Worm (Caenorhabditis elegans) whole organism, early embryonic: ENCODE data around the gene mob-2.

Experiments
- ama-1 ChIP-seq: fragments of 150-350 bp; optimal IDR thresholded peaks from 2 replicates; lab custom pipeline; 2014
- ets-7 ChIP-seq: sonication (generic microtip); optimal IDR thresholded peaks from 2 replicates; lab custom pipeline; 2016; ENCODE audit warnings: missing genotype, missing genetic modification characterization, missing compliant biosample characterization
- flt-1 ChIP-seq: fragments of 200-800 bp; sonication (Bioruptor generic); IDR thresholded peaks from 2 replicates; pipeline ENCODE4 v1.3.6; 2022; ENCODE audit warnings: missing genetic modification characterization, missing compliant biosample characterization
- hmg-4 ChIP-seq: fragments of 200-800 bp; sonication (Bioruptor generic); optimal IDR thresholded peaks from 2 replicates; lab custom pipeline; 2018; ENCODE audit warnings: mild to moderate bottlenecking, missing genetic modification characterization, missing compliant biosample characterization
- pes-1 ChIP-seq: fragments of 200-800 bp; sonication (Bioruptor generic); IDR thresholded peaks from 2 replicates; pipeline ENCODE4 v1.3.6; 2022; ENCODE audit warnings: missing genetic modification reagents, missing genetic modification characterization, missing compliant biosample characterization
- tbx-11 ChIP-seq: fragments of 200-800 bp; sonication (Bioruptor generic); IDR thresholded peaks from 2 replicates; pipeline ENCODE4 v1.3.6; 2022; ENCODE audit warnings: missing genetic modification characterization, missing compliant biosample characterization
- tbx-37 ChIP-seq: fragments of 200-800 bp; sonication (Bioruptor generic); conservative IDR thresholded peaks from 2 replicates; pipeline ENCODE4 v1.3.6; 2022; ENCODE audit warnings: missing genetic modification reagents, missing genetic modification characterization, missing compliant biosample characterization

DNA sequence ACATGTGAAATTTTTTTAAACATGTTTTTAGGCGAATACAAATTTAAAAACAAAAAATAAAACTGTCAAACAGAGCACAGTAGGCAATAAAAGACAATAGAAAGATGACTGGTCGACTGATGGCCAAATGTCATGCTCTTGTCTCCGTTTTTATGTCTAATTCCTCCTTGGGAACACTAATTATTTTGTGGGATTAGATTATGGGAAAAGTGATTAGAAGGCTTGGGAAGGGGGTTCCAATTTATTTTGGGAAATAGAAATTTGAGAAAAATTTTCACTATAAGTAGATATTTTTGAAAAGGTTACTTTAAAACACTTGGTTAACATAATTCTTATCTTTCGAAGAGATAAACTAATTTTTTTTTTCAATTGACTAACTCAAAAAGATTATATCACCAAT is 929 bp upstream of the mob-2 start:
- TF ChIP-seq ets-7 (tag; lab: Kevin White, UChicago) = no peak
- TF ChIP-seq ama-1 = no peak
- no peak for TF ChIP-seq flt-1
- TF ChIP-seq hmg-4 = no peak
- no peak for TF ChIP-seq pes-1 (GFP tag; lab: Robert Waterston, UW)
- TF ChIP-seq tbx-11 (GFP tag; lab: Robert Waterston, UW) = no peak
- no peak for TF ChIP-seq tbx-37 (GFP tag; lab: Robert Waterston, UW)
